Worm (Caenorhabditis elegans) whole organism, L4 larva: ENCODE data around the gene Y51H4A.25.
A peak's percentile ranks its signal among the peaks of the same experiment; 100 is the strongest.

Experiments used
- F26F4.8 ChIP-seq: fragments of 200-800 bp; sonication (Bioruptor generic); conservative IDR thresholded peaks from 2 replicates; pipeline ENCODE4 v1.3.6; 2022; ENCODE audit warnings: missing genetic modification characterization, missing compliant biosample characterization
- R02D3.7 ChIP-seq: fragments of 150-350 bp; sonication (generic microtip); optimal IDR thresholded peaks from 3 replicates; lab custom pipeline; 2014; ENCODE audit warnings: missing biosample characterization, missing genetic modification characterization
- T26A8.4 ChIP-seq: fragments of 200-800 bp; sonication (Bioruptor generic); IDR thresholded peaks from 2 replicates; pipeline ENCODE4 v1.3.6; 2022; ENCODE audit warnings: missing genetic modification characterization, missing compliant biosample characterization
- Y105C5A.15 ChIP-seq: fragments of 200-800 bp; sonication (Bioruptor generic); IDR thresholded peaks from 2 replicates; pipeline ENCODE4 v1.3.6; 2022; ENCODE audit warnings: missing genetic modification characterization, missing compliant biosample characterization
- Y48G9A.11 ChIP-seq: fragments of 200-800 bp; sonication (Bioruptor generic); IDR thresholded peaks from 2 replicates; pipeline ENCODE4 v1.3.6; 2022; ENCODE audit warnings: missing genetic modification reagents, missing genetic modification characterization, missing compliant biosample characterization
- Y5F2A.4 ChIP-seq: fragments of 200-800 bp; sonication (Bioruptor generic); optimal IDR thresholded peaks from 2 replicates; lab custom pipeline; 2018; ENCODE audit warnings: mild to moderate bottlenecking, missing genetic modification characterization, missing compliant biosample characterization
- aha-1 ChIP-seq: fragments of 150-350 bp; peaks from one replicate; lab custom pipeline; 2014; ENCODE audit warnings: missing biosample characterization, missing genetic modification characterization
- arid-1 ChIP-seq: fragments of 200-800 bp; sonication (Bioruptor generic); conservative IDR thresholded peaks from 2 replicates; pipeline ENCODE4 v1.3.6; 2022; ENCODE audit warnings: missing genetic modification reagents, missing genetic modification characterization, missing compliant biosample characterization
- attf-4 ChIP-seq: sonication (generic microtip); optimal IDR thresholded peaks from 3 replicates; lab custom pipeline; 2017; ENCODE audit warnings: missing biosample characterization, missing genetic modification characterization
- ceh-20 ChIP-seq: fragments of 200-800 bp; sonication (Bioruptor generic); IDR thresholded peaks from 2 replicates; pipeline ENCODE4 v1.3.6; 2022; ENCODE audit warnings: missing genetic modification reagents, missing genetic modification characterization, missing compliant biosample characterization
- ceh-44 ChIP-seq: fragments of 200-800 bp; sonication (Bioruptor generic); IDR thresholded peaks from 2 replicates; pipeline ENCODE4 v1.3.6; 2022; ENCODE audit warnings: missing genetic modification reagents, missing genetic modification characterization, missing compliant biosample characterization
- ces-1 ChIP-seq: fragments of 150-350 bp; sonication (generic microtip); optimal IDR thresholded peaks from 4 replicates; lab custom pipeline; 2014; ENCODE audit warnings: missing biosample characterization, missing genetic modification reagents, missing genetic modification characterization
- daf-19 ChIP-seq: fragments of 200-800 bp; sonication (Bioruptor generic); conservative IDR thresholded peaks from 2 replicates; pipeline ENCODE4 v1.3.6; 2022; ENCODE audit warnings: missing genetic modification characterization, missing compliant biosample characterization
- daf-8 ChIP-seq: fragments of 200-800 bp; sonication (Bioruptor generic); IDR thresholded peaks from 2 replicates; pipeline ENCODE4 v1.3.6; 2022; ENCODE audit warnings: missing genetic modification characterization, missing compliant biosample characterization
- dmd-6 ChIP-seq: fragments of 200-800 bp; sonication (Bioruptor generic); IDR thresholded peaks from 2 replicates; pipeline ENCODE4 v1.3.6; 2022; ENCODE audit warnings: missing genetic modification reagents, missing genetic modification characterization, missing compliant biosample characterization
- dmd-8 ChIP-seq: fragments of 200-800 bp; sonication (Bioruptor generic); IDR thresholded peaks from 2 replicates; pipeline ENCODE4 v1.3.6; 2022; ENCODE audit warnings: missing genetic modification characterization, missing compliant biosample characterization
- dmd-9 ChIP-seq: fragments of 200-800 bp; sonication (Bioruptor generic); IDR thresholded peaks from 2 replicates; pipeline ENCODE4 v1.3.6; 2022; ENCODE audit warnings: missing genetic modification reagents, missing genetic modification characterization, missing compliant biosample characterization
- dpl-1 ChIP-seq: fragments of 150-350 bp; optimal IDR thresholded peaks from 2 replicates; lab custom pipeline; 2014; ENCODE audit warnings: missing biosample characterization, missing genetic modification reagents, missing genetic modification characterization
- duxl-1 ChIP-seq: sonication (generic microtip); optimal IDR thresholded peaks from 2 replicates; lab custom pipeline; 2016; ENCODE audit warnings: mild to moderate bottlenecking, missing genetic modification characterization, moderate library complexity, missing compliant biosample characterization; ENCODE audit not compliant: poor library complexity
- dve-1 ChIP-seq: sonication (generic microtip); optimal IDR thresholded peaks from 2 replicates; lab custom pipeline; 2017; ENCODE audit warnings: antibody characterized with exemption, mild to moderate bottlenecking, missing genetic modification characterization, missing compliant biosample characterization; ENCODE audit not compliant: insufficient read depth
- fos-1 ChIP-seq: fragments of 150-350 bp; optimal IDR thresholded peaks from 2 replicates; lab custom pipeline; 2014; ENCODE audit warnings: missing biosample characterization, missing genetic modification characterization
- hlh-11 ChIP-seq: fragments of 200-800 bp; sonication (Bioruptor generic); optimal IDR thresholded peaks from 2 replicates; lab custom pipeline; 2018; ENCODE audit warnings: mild to moderate bottlenecking, missing genetic modification characterization, missing compliant biosample characterization
- hlh-30 ChIP-seq: sonication (generic microtip); optimal IDR thresholded peaks from 2 replicates; lab custom pipeline; 2017; ENCODE audit warnings: antibody characterized with exemption, mild to moderate bottlenecking, missing genetic modification characterization, missing compliant biosample characterization; ENCODE audit not compliant: insufficient read depth
- jun-1 ChIP-seq: fragments of 150-350 bp; optimal IDR thresholded peaks from 2 replicates; lab custom pipeline; 2014; ENCODE audit warnings: missing biosample characterization, missing genetic modification reagents, missing genetic modification characterization
- lin-1 ChIP-seq: fragments of 200-800 bp; sonication (Bioruptor generic); IDR thresholded peaks from 2 replicates; pipeline ENCODE4 v1.3.6; 2022; ENCODE audit warnings: missing genetic modification reagents, missing genetic modification characterization, missing compliant biosample characterization
- lin-15B ChIP-seq: fragments of 150-350 bp; sonication (generic microtip); optimal IDR thresholded peaks from 3 replicates; lab custom pipeline; 2014; ENCODE audit warnings: missing biosample characterization, missing genetic modification characterization
- lin-38 ChIP-seq: fragments of 200-800 bp; sonication (Bioruptor generic); IDR thresholded peaks from 2 replicates; pipeline ENCODE4 v1.3.6; 2022; ENCODE audit warnings: missing genetic modification reagents, missing genetic modification characterization, missing compliant biosample characterization
- lir-3 ChIP-seq: sonication (generic microtip); optimal IDR thresholded peaks from 2 replicates; lab custom pipeline; 2016; ENCODE audit warnings: mild to moderate bottlenecking, missing genetic modification characterization, missing compliant biosample characterization
- madf-5 ChIP-seq, 2 experiments: fragments of 200-800 bp; sonication (Bioruptor generic); IDR thresholded peaks; 2 replicates each; pipeline ENCODE4 v1.3.6; 2022; ENCODE audit warnings: missing compliant biosample characterization in 2 of 2, missing genetic modification characterization in 2 of 2
- madf-9 ChIP-seq: fragments of 200-800 bp; sonication (Bioruptor generic); conservative IDR thresholded peaks from 2 replicates; pipeline ENCODE4 v1.3.6; 2022; ENCODE audit warnings: missing genetic modification reagents, missing genetic modification characterization, missing compliant biosample characterization
- mdt-29 ChIP-seq: fragments of 200-800 bp; sonication (Bioruptor generic); IDR thresholded peaks from 2 replicates; pipeline ENCODE4 v1.3.6; 2022; ENCODE audit warnings: missing genetic modification reagents, missing genetic modification characterization, missing compliant biosample characterization
- mep-1 ChIP-seq: fragments of 150-350 bp; sonication (generic microtip); optimal IDR thresholded peaks from 3 replicates; lab custom pipeline; 2014; ENCODE audit warnings: missing biosample characterization, missing genetic modification characterization
- mes-2 ChIP-seq: sonication (generic microtip); optimal IDR thresholded peaks from 2 replicates; lab custom pipeline; 2016; ENCODE audit warnings: missing genotype, mild to moderate bottlenecking, missing genetic modification characterization, missing compliant biosample characterization; ENCODE audit not compliant: poor library complexity, severe bottlenecking
- mxl-3 ChIP-seq: fragments of 200-800 bp; sonication (Bioruptor generic); optimal IDR thresholded peaks from 2 replicates; lab custom pipeline; 2018; ENCODE audit warnings: mild to moderate bottlenecking, missing genetic modification characterization, missing compliant biosample characterization
- nhr-25 ChIP-seq: sonication (generic microtip); optimal IDR thresholded peaks from 2 replicates; lab custom pipeline; 2017; ENCODE audit warnings: missing genetic modification characterization, mild to moderate bottlenecking, missing compliant biosample characterization, antibody characterized with exemption, moderate library complexity, borderline replicate concordance; ENCODE audit not compliant: insufficient read depth
- nhr-41 ChIP-seq: fragments of 200-800 bp; sonication (Bioruptor generic); IDR thresholded peaks from 2 replicates; pipeline ENCODE4 v1.3.6; 2022; ENCODE audit warnings: missing genetic modification reagents, missing genetic modification characterization, missing compliant biosample characterization
- nhr-48 ChIP-seq: sonication (generic microtip); optimal IDR thresholded peaks from 2 replicates; lab custom pipeline; 2016; ENCODE audit warnings: mild to moderate bottlenecking, missing genetic modification characterization, missing compliant biosample characterization
- nhr-6 ChIP-seq: fragments of 150-350 bp; optimal IDR thresholded peaks from 2 replicates; lab custom pipeline; 2014; ENCODE audit warnings: missing biosample characterization, missing genetic modification characterization
- pha-4 ChIP-seq, 2 experiments: fragments of 150-350 bp in 1 of 2; fragments of 200-800 bp in 1 of 2; sonication (Bioruptor generic) in 1 of 2; IDR thresholded peaks in 1 of 2; optimal IDR thresholded peaks in 1 of 2; 2 replicates each; pipeline versions ENCODE4 v1.3.6 to Lab custom; 2014 to 2022; ENCODE audit warnings: missing genetic modification characterization in 2 of 2, missing genetic modification reagents in 2 of 2, missing biosample characterization in 1 of 2, missing compliant biosample characterization in 1 of 2
- php-3 ChIP-seq: fragments of 200-800 bp; sonication (Bioruptor generic); IDR thresholded peaks from 2 replicates; pipeline ENCODE4 v1.3.6; 2022; ENCODE audit warnings: missing genetic modification reagents, missing genetic modification characterization, missing compliant biosample characterization
- set-16 ChIP-seq: fragments of 200-800 bp; sonication (Bioruptor generic); IDR thresholded peaks from 2 replicates; pipeline ENCODE4 v1.3.6; 2022; ENCODE audit warnings: missing genetic modification reagents, missing genetic modification characterization, missing compliant biosample characterization
- spr-1 ChIP-seq: sonication (generic microtip); optimal IDR thresholded peaks from 2 replicates; lab custom pipeline; 2016; ENCODE audit warnings: mild to moderate bottlenecking, missing genetic modification characterization, missing compliant biosample characterization
- spr-3 ChIP-seq: fragments of 200-800 bp; sonication (Bioruptor generic); optimal IDR thresholded peaks from 2 replicates; lab custom pipeline; 2018; ENCODE audit warnings: mild to moderate bottlenecking, missing genetic modification characterization, missing compliant biosample characterization
- tra-1 ChIP-seq: fragments of 200-800 bp; sonication (Bioruptor generic); IDR thresholded peaks from 2 replicates; pipeline ENCODE4 v1.3.6; 2022; ENCODE audit warnings: missing genetic modification reagents, missing genetic modification characterization, missing compliant biosample characterization
- unc-130 ChIP-seq: sonication (generic microtip); optimal IDR thresholded peaks from 2 replicates; lab custom pipeline; 2016; ENCODE audit warnings: missing genetic modification reagents, missing genetic modification characterization, missing compliant biosample characterization
- zfp-2 ChIP-seq: sonication (generic microtip); optimal IDR thresholded peaks from 2 replicates; lab custom pipeline; 2016; ENCODE audit warnings: mild to moderate bottlenecking, missing genetic modification characterization, missing compliant biosample characterization
- zfp-3 ChIP-seq: fragments of 200-800 bp; sonication (Bioruptor generic); conservative IDR thresholded peaks from 2 replicates; pipeline ENCODE4 v1.3.6; 2022; ENCODE audit warnings: missing genetic modification reagents, missing genetic modification characterization, missing compliant biosample characterization
- zip-11 ChIP-seq: fragments of 200-800 bp; sonication (Bioruptor generic); IDR thresholded peaks from 2 replicates; pipeline ENCODE4 v1.3.6; 2022; ENCODE audit warnings: missing genetic modification characterization, missing compliant biosample characterization
- ztf-7 ChIP-seq: fragments of 150-350 bp; optimal IDR thresholded peaks from 2 replicates; lab custom pipeline; 2014; ENCODE audit warnings: missing biosample characterization, missing genetic modification characterization

Y51H4A.25 gene

ce11 chrIV:16775925-16776324 is 39.8 kb downstream of the Y51H4A.25 start (continued):
- TF ChIP-seq hlh-11 (tag; lab: Kevin White, UChicago), result no peak
- no peak for TF ChIP-seq spr-3 (GFP tag; lab: Kevin White, UChicago)
- 0 out of 2 replicates have a peak, but pooled peaks have one; percentile 20 for TF ChIP-seq daf-8 (GFP tag; lab: Robert Waterston, UW)
- peak; percentile 60; the same call in 1 of the 2 replicates for TF ChIP-seq T26A8.4 (GFP tag; lab: Robert Waterston, UW)
- TF ChIP-seq nhr-25 (tag; lab: Kevin White, UChicago), result no peak
- no peak for TF ChIP-seq lir-3 (tag; lab: Kevin White, UChicago)
- no peak for TF ChIP-seq ztf-7 (tag; lab: Kevin White, UChicago)
- TF ChIP-seq arid-1 (GFP tag; lab: Robert Waterston, UW), result peak; percentile 72
- TF ChIP-seq zip-11 (GFP tag; lab: Robert Waterston, UW), result peak; percentile 74; the same call in 1 of the 2 replicates
- 0 out of 2 replicates have a peak, but pooled peaks have one; percentile 24 for TF ChIP-seq Y48G9A.11 (GFP tag; lab: Robert Waterston, UW)
- TF ChIP-seq tra-1, result no peak
- TF ChIP-seq duxl-1 (tag; lab: Kevin White, UChicago), result peak; percentile 61
- no peak for TF ChIP-seq fos-1 (tag; lab: Kevin White, UChicago)
- TF ChIP-seq ces-1 (GFP tag; lab: Kevin White, UChicago), result no peak
- TF ChIP-seq nhr-6 (tag; lab: Kevin White, UChicago), result no peak
- TF ChIP-seq lin-15B (tag; lab: Kevin White, UChicago), result no peak
- TF ChIP-seq aha-1 (tag; lab: Kevin White, UChicago), result no peak
- peak; percentile 76 for TF ChIP-seq lin-38 (GFP tag; lab: Robert Waterston, UW)
- peak; percentile 78 for TF ChIP-seq mes-2 (tag; lab: Kevin White, UChicago)
- TF ChIP-seq ceh-44 (GFP tag; lab: Robert Waterston, UW), result peak; percentile 61; the same call in 1 of the 2 replicates
- peak; percentile 21 for TF ChIP-seq zfp-2 (tag; lab: Kevin White, UChicago)
- peak; percentile 79; the same call in 1 of the 2 replicates for TF ChIP-seq F26F4.8
- TF ChIP-seq mxl-3 (GFP tag; lab: Kevin White, UChicago), result no peak
- TF ChIP-seq madf-5 (GFP tag; IDR thresholded peaks at IDR 0.05; lab: Robert Waterston, UW), result peak in 1 of 2 experiments; percentile 87; a peak in 1 of 4 replicates
- TF ChIP-seq dve-1 (tag; lab: Kevin White, UChicago), result no peak
- TF ChIP-seq unc-130 (GFP tag; lab: Kevin White, UChicago), result peak; percentile 62
- TF ChIP-seq zfp-3 (GFP tag; lab: Robert Waterston, UW), result no peak
- TF ChIP-seq Y5F2A.4 (GFP tag; lab: Kevin White, UChicago), result peak; percentile 44
- peak; percentile 70 for TF ChIP-seq lin-1 (GFP tag; lab: Robert Waterston, UW)
- no peak for TF ChIP-seq dmd-6
- no peak for TF ChIP-seq jun-1 (tag; lab: Kevin White, UChicago)
- TF ChIP-seq madf-9 (GFP tag; lab: Robert Waterston, UW), result peak; percentile 76
- TF ChIP-seq Y105C5A.15 (GFP tag; lab: Robert Waterston, UW), result peak; percentile 74
- TF ChIP-seq mdt-29 (GFP tag; lab: Robert Waterston, UW), result peak; percentile 79
- TF ChIP-seq daf-19 (GFP tag; lab: Robert Waterston, UW), result peak; percentile 70; the same call in 1 of the 2 replicates
- no peak for TF ChIP-seq R02D3.7
- peak; percentile 90; the same call in 1 of the 2 replicates for TF ChIP-seq dmd-8
- TF ChIP-seq pha-4 (GFP tag; IDR thresholded peaks at IDR 0.05; lab: Robert Waterston, UW), result peak; percentile 80; the same call in 1 of the 2 replicates
- no peak for TF ChIP-seq pha-4 (tag; optimal IDR thresholded peaks at IDR 0.05; lab: Kevin White, UChicago)
- TF ChIP-seq attf-4 (tag; lab: Kevin White, UChicago), result no peak
- TF ChIP-seq nhr-41 (GFP tag; lab: Robert Waterston, UW), result no peak
- TF ChIP-seq mep-1 (tag; lab: Kevin White, UChicago), result no peak
- no peak for TF ChIP-seq hlh-30 (tag; lab: Kevin White, UChicago)
- no peak for TF ChIP-seq dpl-1 (GFP tag; lab: Kevin White, UChicago)
- no peak for TF ChIP-seq php-3
- TF ChIP-seq set-16 (GFP tag; lab: Robert Waterston, UW), result no peak
- peak; percentile 50 for TF ChIP-seq spr-1 (tag; lab: Kevin White, UChicago)
- no peak for TF ChIP-seq dmd-9
- peak; percentile 37; the same call in 1 of the 2 replicates for TF ChIP-seq ceh-20 (GFP tag; lab: Robert Waterston, UW)
- no peak for TF ChIP-seq nhr-48 (tag; lab: Kevin White, UChicago)
